Fruit fly (Drosophila melanogaster) Kc167 (cell line): ENCODE measurements around the gene MTF-1.

Experiments used
- Sin3A ChIP-seq: fragments of >200 bp; optimal IDR thresholded peaks from 2 replicates; lab custom pipeline; 2018; ENCODE audit warnings: missing external identifiers
- insv ChIP-seq: fragments of >200 bp; optimal IDR thresholded peaks from 3 replicates; lab custom pipeline; 2018; ENCODE audit warnings: missing external identifiers
- ttk ChIP-seq: sonication (Bioruptor generic); optimal IDR thresholded peaks from 2 replicates; lab custom pipeline; 2017; ENCODE audit warnings: missing external identifiers

- no peak for TF ChIP-seq insv (lab: Kevin White, UChicago)
- no peak for TF ChIP-seq Sin3A (lab: Kevin White, UChicago)
- no peak for TF ChIP-seq ttk
These were observed 6.2 kb upstream of the MTF-1 start for dm6 chr3L:9423757-9424527.
